Worm (Caenorhabditis elegans) whole organism, early embryonic: ENCODE results near the gene srh-61.

Source experiments
- aly-1 ChIP-seq: sonication (generic microtip); optimal IDR thresholded peaks from 2 replicates; lab custom pipeline; 2016; ENCODE audit warnings: missing genetic modification characterization, missing compliant biosample characterization
- ama-1 ChIP-seq: fragments of 150-350 bp; optimal IDR thresholded peaks from 2 replicates; lab custom pipeline; 2014
- hnd-1 ChIP-seq: sonication (generic microtip); optimal IDR thresholded peaks from 2 replicates; lab custom pipeline; 2016; ENCODE audit warnings: missing genetic modification characterization, missing compliant biosample characterization
- scrt-1 ChIP-seq: fragments of 200-800 bp; sonication (Bioruptor generic); IDR thresholded peaks from 2 replicates; pipeline ENCODE4 v1.3.6; 2022; ENCODE audit warnings: missing genetic modification characterization, missing compliant biosample characterization
- sea-1 ChIP-seq: fragments of 200-800 bp; sonication (Bioruptor generic); conservative IDR thresholded peaks from 2 replicates; pipeline ENCODE4 v1.3.6; 2022; ENCODE audit warnings: missing genetic modification characterization, missing compliant biosample characterization
- tbx-11 ChIP-seq: fragments of 200-800 bp; sonication (Bioruptor generic); IDR thresholded peaks from 2 replicates; pipeline ENCODE4 v1.3.6; 2022; ENCODE audit warnings: missing genetic modification characterization, missing compliant biosample characterization

DNA sequence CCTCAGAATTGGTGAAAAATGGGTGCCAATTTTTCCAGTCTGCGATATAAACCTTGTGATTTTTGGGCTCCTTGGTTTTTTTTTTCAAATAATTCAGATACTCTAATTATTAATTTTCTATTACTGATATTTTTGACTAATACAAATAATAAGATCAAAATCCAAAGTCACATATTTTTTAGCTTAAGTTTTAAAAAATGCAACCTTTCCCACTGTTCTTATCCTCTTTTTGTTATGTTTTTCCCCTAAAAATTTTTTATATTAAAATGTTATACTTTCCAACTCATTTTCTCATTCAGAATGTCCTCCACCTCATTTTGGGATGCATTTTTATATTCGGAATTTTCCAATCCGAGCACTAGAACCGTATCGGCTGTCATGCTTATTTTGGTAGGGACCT lies 14.7 kb upstream of the srh-61 start, which contains the start of gene srx-120:
- TF ChIP-seq ama-1 (lab: Kevin White, UChicago), result no peak
- no peak for TF ChIP-seq scrt-1 (GFP tag; lab: Robert Waterston, UW)
- TF ChIP-seq hnd-1, result no peak
- TF ChIP-seq sea-1 (GFP tag; lab: Robert Waterston, UW), result no peak
- no peak for TF ChIP-seq tbx-11
- TF ChIP-seq aly-1 (tag; lab: Kevin White, UChicago), result no peak
